Worm (Caenorhabditis elegans) whole organism, L4 larva: ENCODE data around the gene R13H4.2.

ENCODE experiments used
- F10B5.3 ChIP-seq: sonication (generic microtip); optimal IDR thresholded peaks from 2 replicates; lab custom pipeline; 2016; ENCODE audit warnings: mild to moderate bottlenecking, missing genetic modification characterization, missing compliant biosample characterization
- F26F4.8 ChIP-seq: fragments of 200-800 bp; sonication (Bioruptor generic); conservative IDR thresholded peaks from 2 replicates; pipeline ENCODE4 v1.3.6; 2022; ENCODE audit warnings: missing genetic modification characterization, missing compliant biosample characterization
- R02D3.7 ChIP-seq: fragments of 150-350 bp; sonication (generic microtip); optimal IDR thresholded peaks from 3 replicates; lab custom pipeline; 2014; ENCODE audit warnings: missing biosample characterization, missing genetic modification characterization
- T26A8.4 ChIP-seq: fragments of 200-800 bp; sonication (Bioruptor generic); IDR thresholded peaks from 2 replicates; pipeline ENCODE4 v1.3.6; 2022; ENCODE audit warnings: missing genetic modification characterization, missing compliant biosample characterization
- Y5F2A.4 ChIP-seq: fragments of 200-800 bp; sonication (Bioruptor generic); optimal IDR thresholded peaks from 2 replicates; lab custom pipeline; 2018; ENCODE audit warnings: mild to moderate bottlenecking, missing genetic modification characterization, missing compliant biosample characterization
- Y75B8A.6 ChIP-seq: fragments of 200-800 bp; sonication (Bioruptor generic); IDR thresholded peaks from 2 replicates; pipeline ENCODE4 v1.3.6; 2022; ENCODE audit warnings: missing genetic modification reagents, missing genetic modification characterization, missing compliant biosample characterization
- ZK546.5 ChIP-seq, 2 experiments: sonication (generic microtip); optimal IDR thresholded peaks; 2 replicates each; lab custom pipeline; 2017; ENCODE audit warnings: missing biosample characterization in 2 of 2, missing genetic modification characterization in 2 of 2
- arid-1 ChIP-seq: fragments of 200-800 bp; sonication (Bioruptor generic); conservative IDR thresholded peaks from 2 replicates; pipeline ENCODE4 v1.3.6; 2022; ENCODE audit warnings: missing genetic modification reagents, missing genetic modification characterization, missing compliant biosample characterization
- ceh-20 ChIP-seq: fragments of 200-800 bp; sonication (Bioruptor generic); IDR thresholded peaks from 2 replicates; pipeline ENCODE4 v1.3.6; 2022; ENCODE audit warnings: missing genetic modification reagents, missing genetic modification characterization, missing compliant biosample characterization
- ceh-32 ChIP-seq: sonication (generic microtip); optimal IDR thresholded peaks from 2 replicates; lab custom pipeline; 2016; ENCODE audit warnings: mild to moderate bottlenecking, missing genetic modification characterization, missing compliant biosample characterization; ENCODE audit not compliant: poor library complexity
- ceh-44 ChIP-seq: fragments of 200-800 bp; sonication (Bioruptor generic); IDR thresholded peaks from 2 replicates; pipeline ENCODE4 v1.3.6; 2022; ENCODE audit warnings: missing genetic modification reagents, missing genetic modification characterization, missing compliant biosample characterization
- ceh-62 ChIP-seq: sonication (generic microtip); optimal IDR thresholded peaks from 2 replicates; lab custom pipeline; 2017; ENCODE audit warnings: missing biosample characterization, missing genetic modification characterization
- ces-1 ChIP-seq: fragments of 150-350 bp; sonication (generic microtip); optimal IDR thresholded peaks from 4 replicates; lab custom pipeline; 2014; ENCODE audit warnings: missing biosample characterization, missing genetic modification reagents, missing genetic modification characterization
- cey-2 ChIP-seq: sonication (generic microtip); optimal IDR thresholded peaks from 3 replicates; lab custom pipeline; 2017; ENCODE audit warnings: missing genetic modification characterization, mild to moderate bottlenecking, missing compliant biosample characterization, antibody characterized with exemption, borderline replicate concordance; ENCODE audit not compliant: insufficient read depth
- daf-12 ChIP-seq: fragments of 150-350 bp; optimal IDR thresholded peaks from 2 replicates; lab custom pipeline; 2014; ENCODE audit warnings: missing biosample characterization, missing genetic modification reagents, missing genetic modification characterization
- egl-27 ChIP-seq: sonication (generic microtip); optimal IDR thresholded peaks from 3 replicates; lab custom pipeline; 2017; ENCODE audit warnings: missing biosample characterization, missing genetic modification reagents, missing genetic modification characterization
- gei-8 ChIP-seq: fragments of 200-800 bp; sonication (Bioruptor generic); optimal IDR thresholded peaks from 2 replicates; lab custom pipeline; 2018; ENCODE audit warnings: mild to moderate bottlenecking, missing genetic modification characterization, missing compliant biosample characterization
- hlh-30 ChIP-seq: sonication (generic microtip); optimal IDR thresholded peaks from 2 replicates; lab custom pipeline; 2017; ENCODE audit warnings: antibody characterized with exemption, mild to moderate bottlenecking, missing genetic modification characterization, missing compliant biosample characterization; ENCODE audit not compliant: insufficient read depth
- hmg-1.1 ChIP-seq: fragments of 200-800 bp; sonication (Bioruptor generic); IDR thresholded peaks from 2 replicates; pipeline ENCODE4 v1.3.6; 2022; ENCODE audit warnings: missing genetic modification reagents, missing genetic modification characterization, missing compliant biosample characterization
- lim-7 ChIP-seq: fragments of 200-800 bp; sonication (Bioruptor generic); IDR thresholded peaks from 2 replicates; pipeline ENCODE4 v1.3.6; 2022; ENCODE audit warnings: missing genetic modification characterization, missing compliant biosample characterization
- lin-1 ChIP-seq: fragments of 200-800 bp; sonication (Bioruptor generic); IDR thresholded peaks from 2 replicates; pipeline ENCODE4 v1.3.6; 2022; ENCODE audit warnings: missing genetic modification reagents, missing genetic modification characterization, missing compliant biosample characterization
- lin-15B ChIP-seq: fragments of 150-350 bp; sonication (generic microtip); optimal IDR thresholded peaks from 3 replicates; lab custom pipeline; 2014; ENCODE audit warnings: missing biosample characterization, missing genetic modification characterization
- lin-38 ChIP-seq: fragments of 200-800 bp; sonication (Bioruptor generic); IDR thresholded peaks from 2 replicates; pipeline ENCODE4 v1.3.6; 2022; ENCODE audit warnings: missing genetic modification reagents, missing genetic modification characterization, missing compliant biosample characterization
- lin-39 ChIP-seq: fragments of 150-350 bp; optimal IDR thresholded peaks from 2 replicates; lab custom pipeline; 2014; ENCODE audit warnings: missing biosample characterization, missing genetic modification reagents, missing genetic modification characterization
- lir-3 ChIP-seq: sonication (generic microtip); optimal IDR thresholded peaks from 2 replicates; lab custom pipeline; 2016; ENCODE audit warnings: mild to moderate bottlenecking, missing genetic modification characterization, missing compliant biosample characterization
- madf-5 ChIP-seq, 2 experiments: fragments of 200-800 bp; sonication (Bioruptor generic); IDR thresholded peaks; 2 replicates each; pipeline ENCODE4 v1.3.6; 2022; ENCODE audit warnings: missing compliant biosample characterization in 2 of 2, missing genetic modification characterization in 2 of 2
- madf-9 ChIP-seq: fragments of 200-800 bp; sonication (Bioruptor generic); conservative IDR thresholded peaks from 2 replicates; pipeline ENCODE4 v1.3.6; 2022; ENCODE audit warnings: missing genetic modification reagents, missing genetic modification characterization, missing compliant biosample characterization
- mdt-29 ChIP-seq: fragments of 200-800 bp; sonication (Bioruptor generic); IDR thresholded peaks from 2 replicates; pipeline ENCODE4 v1.3.6; 2022; ENCODE audit warnings: missing genetic modification reagents, missing genetic modification characterization, missing compliant biosample characterization
- mxl-2 ChIP-seq: fragments of 200-800 bp; sonication (Bioruptor generic); conservative IDR thresholded peaks from 2 replicates; pipeline ENCODE4 v1.3.6; 2022; ENCODE audit warnings: missing genetic modification reagents, missing genetic modification characterization, missing compliant biosample characterization
- mxl-3 ChIP-seq: fragments of 200-800 bp; sonication (Bioruptor generic); optimal IDR thresholded peaks from 2 replicates; lab custom pipeline; 2018; ENCODE audit warnings: mild to moderate bottlenecking, missing genetic modification characterization, missing compliant biosample characterization
- nhr-102 ChIP-seq: sonication (generic microtip); optimal IDR thresholded peaks from 2 replicates; lab custom pipeline; 2016; ENCODE audit warnings: mild to moderate bottlenecking, missing genetic modification characterization, moderate library complexity, missing compliant biosample characterization
- nhr-111 ChIP-seq: fragments of 200-800 bp; sonication (Bioruptor generic); optimal IDR thresholded peaks from 2 replicates; lab custom pipeline; 2018; ENCODE audit warnings: mild to moderate bottlenecking, missing genetic modification characterization, missing compliant biosample characterization
- nhr-237 ChIP-seq: sonication (generic microtip); optimal IDR thresholded peaks from 2 replicates; lab custom pipeline; 2017; ENCODE audit warnings: missing biosample characterization, missing genetic modification characterization
- nhr-25 ChIP-seq: sonication (generic microtip); optimal IDR thresholded peaks from 2 replicates; lab custom pipeline; 2017; ENCODE audit warnings: missing genetic modification characterization, mild to moderate bottlenecking, missing compliant biosample characterization, antibody characterized with exemption, moderate library complexity, borderline replicate concordance; ENCODE audit not compliant: insufficient read depth
- nhr-48 ChIP-seq: sonication (generic microtip); optimal IDR thresholded peaks from 2 replicates; lab custom pipeline; 2016; ENCODE audit warnings: mild to moderate bottlenecking, missing genetic modification characterization, missing compliant biosample characterization
- pha-4 ChIP-seq, 2 experiments: fragments of 150-350 bp in 1 of 2; fragments of 200-800 bp in 1 of 2; sonication (Bioruptor generic) in 1 of 2; IDR thresholded peaks in 1 of 2; optimal IDR thresholded peaks in 1 of 2; 2 replicates each; pipeline versions ENCODE4 v1.3.6 to Lab custom; 2014 to 2022; ENCODE audit warnings: missing genetic modification characterization in 2 of 2, missing genetic modification reagents in 2 of 2, missing biosample characterization in 1 of 2, missing compliant biosample characterization in 1 of 2
- php-3 ChIP-seq: fragments of 200-800 bp; sonication (Bioruptor generic); IDR thresholded peaks from 2 replicates; pipeline ENCODE4 v1.3.6; 2022; ENCODE audit warnings: missing genetic modification reagents, missing genetic modification characterization, missing compliant biosample characterization
- saeg-2 ChIP-seq: fragments of 200-800 bp; sonication (Bioruptor generic); IDR thresholded peaks from 2 replicates; pipeline ENCODE4 v1.3.6; 2022; ENCODE audit warnings: missing genetic modification reagents, missing genetic modification characterization, missing compliant biosample characterization
- set-16 ChIP-seq: fragments of 200-800 bp; sonication (Bioruptor generic); IDR thresholded peaks from 2 replicates; pipeline ENCODE4 v1.3.6; 2022; ENCODE audit warnings: missing genetic modification reagents, missing genetic modification characterization, missing compliant biosample characterization
- skn-1 ChIP-seq: fragments of 150-350 bp; optimal IDR thresholded peaks from 2 replicates; lab custom pipeline; 2014; ENCODE audit warnings: missing biosample characterization, missing genetic modification characterization
- spr-1 ChIP-seq: sonication (generic microtip); optimal IDR thresholded peaks from 2 replicates; lab custom pipeline; 2016; ENCODE audit warnings: mild to moderate bottlenecking, missing genetic modification characterization, missing compliant biosample characterization
- spr-3 ChIP-seq: fragments of 200-800 bp; sonication (Bioruptor generic); optimal IDR thresholded peaks from 2 replicates; lab custom pipeline; 2018; ENCODE audit warnings: mild to moderate bottlenecking, missing genetic modification characterization, missing compliant biosample characterization
- tag-97 ChIP-seq: fragments of 200-800 bp; sonication (Bioruptor generic); IDR thresholded peaks from 2 replicates; pipeline ENCODE4 v1.3.6; 2022; ENCODE audit warnings: missing genetic modification characterization, missing compliant biosample characterization
- tra-1 ChIP-seq: fragments of 200-800 bp; sonication (Bioruptor generic); IDR thresholded peaks from 2 replicates; pipeline ENCODE4 v1.3.6; 2022; ENCODE audit warnings: missing genetic modification reagents, missing genetic modification characterization, missing compliant biosample characterization
- unc-130 ChIP-seq: sonication (generic microtip); optimal IDR thresholded peaks from 2 replicates; lab custom pipeline; 2016; ENCODE audit warnings: missing genetic modification reagents, missing genetic modification characterization, missing compliant biosample characterization
- unc-39 ChIP-seq: sonication (generic microtip); optimal IDR thresholded peaks from 2 replicates; lab custom pipeline; 2017; ENCODE audit warnings: missing biosample characterization, missing genetic modification characterization
- unc-62 ChIP-seq, 3 experiments: fragments of 150-350 bp in 1 of 3; sonication (generic microtip); optimal IDR thresholded peaks in 2 of 3; peaks in 1 of 3; 1 replicate in 1 of 3; 2 replicates in 2 of 3; lab custom pipeline; 2014 to 2017; ENCODE audit warnings: missing biosample characterization in 3 of 3, missing genetic modification characterization in 3 of 3, missing genetic modification reagents in 3 of 3, missing genotype in 1 of 3
- zag-1 ChIP-seq: fragments of 150-350 bp; optimal IDR thresholded peaks from 2 replicates; lab custom pipeline; 2014; ENCODE audit warnings: missing biosample characterization, missing genetic modification characterization
- zfp-3 ChIP-seq: fragments of 200-800 bp; sonication (Bioruptor generic); conservative IDR thresholded peaks from 2 replicates; pipeline ENCODE4 v1.3.6; 2022; ENCODE audit warnings: missing genetic modification reagents, missing genetic modification characterization, missing compliant biosample characterization

R13H4.2 gene

DNA sequence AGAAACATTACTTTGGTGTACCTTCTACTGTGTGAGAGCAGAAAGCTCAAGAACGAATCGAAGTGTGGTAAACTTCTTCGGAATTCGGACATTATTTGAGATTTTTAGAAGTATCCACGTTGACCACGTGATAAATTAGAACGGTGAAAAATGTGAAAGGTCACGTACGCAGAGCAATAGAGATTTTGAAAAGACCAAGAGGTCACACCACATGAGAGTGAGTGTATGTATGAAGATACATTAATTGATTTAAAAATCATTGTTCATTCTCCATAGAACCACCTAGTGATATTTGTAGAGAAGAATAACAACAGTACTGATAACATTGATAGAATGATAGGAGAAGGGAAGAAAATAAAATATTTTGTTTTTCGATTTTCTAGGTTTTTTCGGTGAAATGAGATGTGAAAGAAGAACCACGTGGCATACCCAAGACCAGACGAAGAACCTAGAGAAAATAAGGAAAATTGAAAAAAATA lies 13.7 kb upstream of the R13H4.2 start, which contains the start of gene pyc-1 (continued):
- peak in 1 of 2 experiments; percentile 49 for TF ChIP-seq unc-62 (GFP tag; optimal IDR thresholded peaks at IDR 0.05 in 1 of 2; lab: Kevin White, UChicago)
- TF ChIP-seq unc-62 (tag; optimal IDR thresholded peaks at IDR 0.05; lab: Kevin White, UChicago), result no peak
- 0 out of 2 replicates have a peak, but pooled peaks have one; percentile 10 for TF ChIP-seq pha-4 (GFP tag; IDR thresholded peaks at IDR 0.05; lab: Robert Waterston, UW)
- TF ChIP-seq pha-4 (tag; optimal IDR thresholded peaks at IDR 0.05; lab: Kevin White, UChicago), result no peak
- TF ChIP-seq tag-97 (GFP tag; lab: Robert Waterston, UW), result no peak
- no peak for TF ChIP-seq nhr-237 (tag; lab: Kevin White, UChicago)
- no peak for TF ChIP-seq T26A8.4 (GFP tag; lab: Robert Waterston, UW)
- no peak for TF ChIP-seq spr-3 (GFP tag; lab: Kevin White, UChicago)
- no peak for TF ChIP-seq cey-2 (tag; lab: Kevin White, UChicago)
- no peak for TF ChIP-seq Y5F2A.4
- TF ChIP-seq skn-1 (tag; lab: Kevin White, UChicago), result no peak
- TF ChIP-seq unc-39, result no peak
- TF ChIP-seq nhr-111 (GFP tag; lab: Kevin White, UChicago), result no peak
- TF ChIP-seq set-16, result no peak
- TF ChIP-seq zfp-3 (GFP tag; lab: Robert Waterston, UW), result peak; percentile 64
- TF ChIP-seq ceh-20, result no peak
- no peak for TF ChIP-seq F26F4.8 (GFP tag; lab: Robert Waterston, UW)
- no peak for TF ChIP-seq tra-1 (GFP tag; lab: Robert Waterston, UW)
- no peak for TF ChIP-seq lin-15B (tag; lab: Kevin White, UChicago)
- TF ChIP-seq php-3 (GFP tag; lab: Robert Waterston, UW), result no peak
- TF ChIP-seq ces-1, result no peak
- no peak for TF ChIP-seq R02D3.7 (tag; lab: Kevin White, UChicago)
- TF ChIP-seq ZK546.5 (tag; optimal IDR thresholded peaks at IDR 0.05; lab: Kevin White, UChicago), result no peak
- no peak for TF ChIP-seq egl-27 (tag; lab: Kevin White, UChicago)
- no peak for TF ChIP-seq madf-9 (GFP tag; lab: Robert Waterston, UW)
- TF ChIP-seq lin-38 (GFP tag; lab: Robert Waterston, UW), result peak; percentile 28
- TF ChIP-seq mxl-2 (GFP tag; lab: Robert Waterston, UW), result no peak
- no peak for TF ChIP-seq ceh-32
- TF ChIP-seq Y75B8A.6 (GFP tag; lab: Robert Waterston, UW), result no peak
- TF ChIP-seq ceh-44 (GFP tag; lab: Robert Waterston, UW), result no peak
- no peak for TF ChIP-seq unc-130 (GFP tag; lab: Kevin White, UChicago)
- no peak for TF ChIP-seq nhr-48 (tag; lab: Kevin White, UChicago)
- TF ChIP-seq nhr-102 (tag; lab: Kevin White, UChicago), result no peak
- TF ChIP-seq daf-12 (tag; lab: Kevin White, UChicago), result no peak
- no peak for TF ChIP-seq zag-1 (tag; lab: Kevin White, UChicago)
- no peak for TF ChIP-seq lin-39 (tag; lab: Kevin White, UChicago)
- TF ChIP-seq lin-1 (GFP tag; lab: Robert Waterston, UW), result 0 out of 2 replicates have a peak, but pooled peaks have one; percentile 12
- TF ChIP-seq madf-5 (GFP tag; IDR thresholded peaks at IDR 0.05; lab: Robert Waterston, UW), result no peak
- TF ChIP-seq hlh-30 (tag; lab: Kevin White, UChicago), result peak; percentile 71
- no peak for TF ChIP-seq arid-1 (GFP tag; lab: Robert Waterston, UW)
- TF ChIP-seq F10B5.3, result no peak
- TF ChIP-seq nhr-25, result no peak
- peak; percentile 23; the same call in 1 of the 2 replicates for TF ChIP-seq mdt-29 (GFP tag; lab: Robert Waterston, UW)
- TF ChIP-seq ceh-62 (tag; lab: Kevin White, UChicago), result no peak
- no peak for TF ChIP-seq spr-1 (tag; lab: Kevin White, UChicago)
- TF ChIP-seq hmg-1.1, result no peak
- TF ChIP-seq lim-7 (GFP tag; lab: Robert Waterston, UW), result no peak
- peak; percentile 15 for TF ChIP-seq mxl-3 (GFP tag; lab: Kevin White, UChicago)
- TF ChIP-seq gei-8 (GFP tag; lab: Kevin White, UChicago), result no peak
- TF ChIP-seq lir-3 (tag; lab: Kevin White, UChicago), result no peak
- no peak for TF ChIP-seq saeg-2
